Worm (Caenorhabditis elegans) whole organism, young adult: Measurements from ENCODE around the gene fard-1.

Experiments
- B0261.1 ChIP-seq: sonication (generic microtip); optimal IDR thresholded peaks from 2 replicates; lab custom pipeline; 2016; ENCODE audit warnings: mild to moderate bottlenecking, missing genetic modification characterization, moderate library complexity, missing compliant biosample characterization
- B0336.3 ChIP-seq: fragments of 200-800 bp; sonication (Bioruptor generic); IDR thresholded peaks from 2 replicates; pipeline ENCODE4 v1.3.6; 2022; ENCODE audit warnings: missing genetic modification characterization, missing compliant biosample characterization
- D2030.7 ChIP-seq: fragments of 200-800 bp; sonication (Bioruptor generic); IDR thresholded peaks from 2 replicates; pipeline ENCODE4 v1.3.6; 2022; ENCODE audit warnings: missing genetic modification reagents, missing genetic modification characterization, missing compliant biosample characterization
- F22D6.2 ChIP-seq: sonication (generic microtip); optimal IDR thresholded peaks from 2 replicates; lab custom pipeline; 2016; ENCODE audit warnings: mild to moderate bottlenecking, missing genetic modification characterization, missing compliant biosample characterization
- F23B12.7 ChIP-seq: sonication (generic microtip); optimal IDR thresholded peaks from 2 replicates; lab custom pipeline; 2017; ENCODE audit warnings: missing genetic modification characterization, mild to moderate bottlenecking, missing compliant biosample characterization, antibody characterized with exemption, moderate library complexity; ENCODE audit not compliant: insufficient read depth
- F33H1.4 ChIP-seq: fragments of 200-800 bp; sonication (Bioruptor generic); IDR thresholded peaks from 2 replicates; pipeline ENCODE4 v1.3.6; 2022; ENCODE audit warnings: missing genetic modification reagents, missing genetic modification characterization, missing compliant biosample characterization
- F55B11.4 ChIP-seq: sonication (generic microtip); optimal IDR thresholded peaks from 2 replicates; lab custom pipeline; 2016; ENCODE audit warnings: missing compliant biosample characterization, missing genetic modification characterization, borderline replicate concordance; ENCODE audit not compliant: insufficient read depth
- F57A8.1 ChIP-seq: fragments of 200-800 bp; sonication (Bioruptor generic); optimal IDR thresholded peaks from 2 replicates; lab custom pipeline; 2018; ENCODE audit warnings: mild to moderate bottlenecking, missing genetic modification characterization, moderate library complexity, missing compliant biosample characterization
- F57C9.4 ChIP-seq: sonication (generic microtip); optimal IDR thresholded peaks from 2 replicates; lab custom pipeline; 2017; ENCODE audit warnings: mild to moderate bottlenecking, missing genetic modification characterization, missing compliant biosample characterization
- Y53F4B.3 ChIP-seq: fragments of 200-800 bp; sonication (Bioruptor generic); IDR thresholded peaks from 2 replicates; pipeline ENCODE4 v1.3.6; 2022; ENCODE audit warnings: missing genetic modification reagents, missing genetic modification characterization, missing compliant biosample characterization
- akir-1 ChIP-seq: fragments of 200-800 bp; sonication (Bioruptor generic); optimal IDR thresholded peaks from 2 replicates; lab custom pipeline; 2018; ENCODE audit warnings: mild to moderate bottlenecking, missing genetic modification characterization, moderate library complexity, missing compliant biosample characterization
- attf-3 ChIP-seq: fragments of 200-800 bp; sonication (Bioruptor generic); conservative IDR thresholded peaks from 2 replicates; pipeline ENCODE4 v1.3.6; 2022; ENCODE audit warnings: missing genetic modification reagents, missing genetic modification characterization, missing compliant biosample characterization
- attf-5 ChIP-seq: fragments of 200-800 bp; sonication (Bioruptor generic); optimal IDR thresholded peaks from 2 replicates; lab custom pipeline; 2018; ENCODE audit warnings: mild to moderate bottlenecking, missing genetic modification characterization, missing compliant biosample characterization
- attf-6 ChIP-seq: fragments of 200-800 bp; sonication (Bioruptor generic); IDR thresholded peaks from 2 replicates; pipeline ENCODE4 v1.3.6; 2022; ENCODE audit warnings: missing genetic modification reagents, missing genetic modification characterization, missing compliant biosample characterization
- cebp-1 ChIP-seq, 2 experiments: fragments of 200-800 bp in 1 of 2; sonication (Bioruptor generic) in 1 of 2; sonication (generic microtip) in 1 of 2; IDR thresholded peaks in 1 of 2; optimal IDR thresholded peaks in 1 of 2; 2 replicates each; pipeline versions ENCODE4 v1.3.6 to Lab custom; 2017 to 2022; ENCODE audit warnings: missing compliant biosample characterization in 2 of 2, missing genetic modification characterization in 2 of 2, mild to moderate bottlenecking in 1 of 2, missing genetic modification reagents in 1 of 2, moderate library complexity in 1 of 2
- ceh-100 ChIP-seq: fragments of 200-800 bp; sonication (Bioruptor generic); IDR thresholded peaks from 2 replicates; pipeline ENCODE4 v1.3.6; 2022; ENCODE audit warnings: missing genetic modification reagents, missing genetic modification characterization, missing compliant biosample characterization
- ceh-27 ChIP-seq: fragments of 200-800 bp; sonication (Bioruptor generic); optimal IDR thresholded peaks from 2 replicates; lab custom pipeline; 2018; ENCODE audit warnings: mild to moderate bottlenecking, missing genetic modification characterization, moderate library complexity, missing compliant biosample characterization
- ceh-58 ChIP-seq: fragments of 200-800 bp; sonication (Bioruptor generic); IDR thresholded peaks from 2 replicates; pipeline ENCODE4 v1.3.6; 2022; ENCODE audit warnings: missing genetic modification characterization, missing compliant biosample characterization
- ceh-91 ChIP-seq: fragments of 200-800 bp; sonication (Bioruptor generic); IDR thresholded peaks from 2 replicates; pipeline ENCODE4 v1.3.6; 2022; ENCODE audit warnings: missing genetic modification reagents, missing genetic modification characterization, missing compliant biosample characterization
- chd-7 ChIP-seq: sonication (generic microtip); optimal IDR thresholded peaks from 2 replicates; lab custom pipeline; 2016; ENCODE audit warnings: mild to moderate bottlenecking, missing genetic modification characterization, moderate library complexity, missing compliant biosample characterization
- efl-1 ChIP-seq: fragments of 150-350 bp; optimal IDR thresholded peaks from 2 replicates; lab custom pipeline; 2014; ENCODE audit warnings: missing biosample characterization, missing genetic modification reagents, missing genetic modification characterization
- egl-44 ChIP-seq: fragments of 200-800 bp; sonication (Bioruptor generic); IDR thresholded peaks from 2 replicates; pipeline ENCODE4 v1.3.6; 2022; ENCODE audit warnings: missing genetic modification reagents, missing genetic modification characterization, missing compliant biosample characterization
- egrh-3 ChIP-seq: fragments of 200-800 bp; sonication (Bioruptor generic); IDR thresholded peaks from 2 replicates; pipeline ENCODE4 v1.3.6; 2022; ENCODE audit warnings: missing genetic modification reagents, missing genetic modification characterization, missing compliant biosample characterization
- hlh-26 ChIP-seq: fragments of 200-800 bp; sonication (Bioruptor generic); conservative IDR thresholded peaks from 2 replicates; pipeline ENCODE4 v1.3.6; 2022; ENCODE audit warnings: missing genetic modification reagents, missing genetic modification characterization, missing compliant biosample characterization
- hrde-1 ChIP-seq: sonication (generic microtip); optimal IDR thresholded peaks from 2 replicates; lab custom pipeline; 2016; ENCODE audit warnings: missing genetic modification characterization, mild to moderate bottlenecking, missing compliant biosample characterization, moderate library complexity, missing genotype, missing genetic modification reagents, borderline replicate concordance
- hsf-1 ChIP-seq: fragments of 200-800 bp; sonication (Bioruptor generic); IDR thresholded peaks from 2 replicates; pipeline ENCODE4 v1.3.6; 2022; ENCODE audit warnings: missing genetic modification reagents, missing genetic modification characterization, missing compliant biosample characterization
- lag-1 ChIP-seq: fragments of 200-800 bp; sonication (Bioruptor generic); IDR thresholded peaks from 2 replicates; pipeline ENCODE4 v1.3.6; 2022; ENCODE audit warnings: missing genetic modification reagents, missing genetic modification characterization, missing compliant biosample characterization
- let-607 ChIP-seq, 2 experiments: fragments of 200-800 bp in 1 of 2; sonication (Bioruptor generic) in 1 of 2; sonication (generic microtip) in 1 of 2; optimal IDR thresholded peaks; 2 replicates each; lab custom pipeline; 2016 to 2018; ENCODE audit warnings: mild to moderate bottlenecking in 2 of 2, missing compliant biosample characterization in 2 of 2, missing genetic modification characterization in 2 of 2, moderate library complexity in 2 of 2, missing genotype in 1 of 2
- lin-40 ChIP-seq: sonication (generic microtip); optimal IDR thresholded peaks from 2 replicates; lab custom pipeline; 2016; ENCODE audit warnings: missing genetic modification characterization, mild to moderate bottlenecking, missing compliant biosample characterization, missing genotype, missing genetic modification reagents
- lsy-27 ChIP-seq: sonication (generic microtip); optimal IDR thresholded peaks from 2 replicates; lab custom pipeline; 2017; ENCODE audit warnings: missing genetic modification characterization, mild to moderate bottlenecking, missing compliant biosample characterization, antibody characterized with exemption, missing genotype, borderline replicate concordance; ENCODE audit not compliant: insufficient read depth
- madf-10 ChIP-seq: sonication (generic microtip); optimal IDR thresholded peaks from 2 replicates; lab custom pipeline; 2016; ENCODE audit warnings: mild to moderate bottlenecking, missing genetic modification characterization, missing compliant biosample characterization
- madf-6 ChIP-seq: fragments of 200-800 bp; sonication (Bioruptor generic); IDR thresholded peaks from 2 replicates; pipeline ENCODE4 v1.3.6; 2022; ENCODE audit warnings: missing genetic modification reagents, missing genetic modification characterization, missing compliant biosample characterization
- mel-28 ChIP-seq: sonication (generic microtip); optimal IDR thresholded peaks from 2 replicates; lab custom pipeline; 2016; ENCODE audit warnings: borderline replicate concordance, mild to moderate bottlenecking, missing genetic modification characterization, missing compliant biosample characterization
- nhr-179 ChIP-seq: sonication (generic microtip); optimal IDR thresholded peaks from 2 replicates; lab custom pipeline; 2016; ENCODE audit warnings: mild to moderate bottlenecking, missing genetic modification characterization, missing compliant biosample characterization
- nhr-90 ChIP-seq: sonication (generic microtip); optimal IDR thresholded peaks from 2 replicates; lab custom pipeline; 2016; ENCODE audit warnings: missing genotype, mild to moderate bottlenecking, missing genetic modification characterization, missing compliant biosample characterization
- repo-1 ChIP-seq: sonication (generic microtip); optimal IDR thresholded peaks from 2 replicates; lab custom pipeline; 2017; ENCODE audit warnings: mild to moderate bottlenecking, missing genetic modification characterization, missing compliant biosample characterization
- rpc-1 ChIP-seq, 2 experiments: fragments of 150-350 bp in 1 of 2; sonication (generic microtip) in 1 of 2; optimal IDR thresholded peaks; 2 replicates each; lab custom pipeline; 2014 to 2018; ENCODE audit warnings: missing biosample characterization in 1 of 2, missing genetic modification characterization in 1 of 2, missing genetic modification reagents in 1 of 2, missing genotype in 1 of 2
- snpc-1.3 ChIP-seq: sonication (generic microtip); optimal IDR thresholded peaks from 2 replicates; lab custom pipeline; 2017; ENCODE audit warnings: missing genetic modification characterization, mild to moderate bottlenecking, missing compliant biosample characterization, antibody characterized with exemption, moderate library complexity, missing genotype, missing genetic modification reagents; ENCODE audit not compliant: insufficient read depth
- snpc-3.4 ChIP-seq: sonication (generic microtip); optimal IDR thresholded peaks from 2 replicates; lab custom pipeline; 2017; ENCODE audit warnings: missing genetic modification characterization, mild to moderate bottlenecking, missing compliant biosample characterization, antibody characterized with exemption, moderate library complexity, missing genotype, missing genetic modification reagents
- somi-1 ChIP-seq: fragments of 200-800 bp; sonication (Bioruptor generic); optimal IDR thresholded peaks from 2 replicates; lab custom pipeline; 2018; ENCODE audit warnings: mild to moderate bottlenecking, missing genetic modification characterization, missing compliant biosample characterization
- tbp1 ChIP-seq: fragments of 200-800 bp; sonication (Bioruptor generic); optimal IDR thresholded peaks from 2 replicates; lab custom pipeline; 2018; ENCODE audit warnings: mild to moderate bottlenecking, missing genetic modification characterization, missing compliant biosample characterization
- xnd-1 ChIP-seq: sonication (generic microtip); optimal IDR thresholded peaks from 2 replicates; lab custom pipeline; 2016; ENCODE audit warnings: missing genotype, missing genetic modification reagents, missing genetic modification characterization, missing compliant biosample characterization
- zim-3 ChIP-seq: sonication (generic microtip); optimal IDR thresholded peaks from 2 replicates; lab custom pipeline; 2017; ENCODE audit warnings: mild to moderate bottlenecking, missing genetic modification characterization, moderate library complexity, missing compliant biosample characterization
- ztf-22 ChIP-seq: fragments of 200-800 bp; sonication (Bioruptor generic); optimal IDR thresholded peaks from 2 replicates; lab custom pipeline; 2018; ENCODE audit warnings: mild to moderate bottlenecking, missing genetic modification characterization, moderate library complexity, missing compliant biosample characterization
- ztf-26 ChIP-seq: sonication (generic microtip); optimal IDR thresholded peaks from 2 replicates; lab custom pipeline; 2017; ENCODE audit warnings: missing genetic modification characterization, missing compliant biosample characterization

The fard-1 gene

ce11 chrX:2972272-2973042 is 39.3 kb downstream of the fard-1 start (continued):
- TF ChIP-seq F57C9.4 (tag; lab: Kevin White, UChicago) (no peak), madf-6 (GFP tag; lab: Robert Waterston, UW) (no peak), snpc-1.3 (tag; lab: Kevin White, UChicago) (no peak), F55B11.4 (no peak), zim-3 (tag; lab: Kevin White, UChicago) (no peak), mel-28 (tag; lab: Kevin White, UChicago) (no peak), ztf-26 (peak; percentile 40), F33H1.4 (no peak), lin-40 (tag; lab: Kevin White, UChicago) (peak; percentile 32), hrde-1 (tag; lab: Kevin White, UChicago) (no peak), hsf-1 (GFP tag; lab: Robert Waterston, UW) (no peak), attf-5 (GFP tag; lab: Kevin White, UChicago) (no peak), let-607 (tag; optimal IDR thresholded peaks at IDR 0.05; lab: Kevin White, UChicago) (no peak), snpc-3.4 (tag; lab: Kevin White, UChicago) (no peak), F22D6.2 (tag; lab: Kevin White, UChicago) (peak; percentile 34), efl-1 (GFP tag; lab: Kevin White, UChicago) (no peak), akir-1 (GFP tag; lab: Kevin White, UChicago) (no peak), ceh-100 (GFP tag; lab: Robert Waterston, UW) (no peak), B0261.1 (no peak), Y53F4B.3 (no peak), attf-6 (GFP tag; lab: Robert Waterston, UW) (no peak), nhr-179 (tag; lab: Kevin White, UChicago) (no peak), tbp1 (no peak), rpc-1 (optimal IDR thresholded peaks at IDR 0.05; lab: Kevin White, UChicago) (no peak), rpc-1 (tag; optimal IDR thresholded peaks at IDR 0.05; lab: Kevin White, UChicago) (no peak), attf-3 (GFP tag; lab: Robert Waterston, UW) (no peak), D2030.7 (GFP tag; lab: Robert Waterston, UW) (no peak), ceh-27 (peak; percentile 12), F23B12.7 (peak; percentile 3), egrh-3 (GFP tag; lab: Robert Waterston, UW) (no peak), ceh-91 (GFP tag; lab: Robert Waterston, UW) (no peak), xnd-1 (no peak), egl-44 (GFP tag; lab: Robert Waterston, UW) (no peak), B0336.3 (GFP tag; lab: Robert Waterston, UW) (no peak), madf-10 (tag; lab: Kevin White, UChicago) (peak; percentile 4), chd-7 (tag; lab: Kevin White, UChicago) (no peak), lag-1 (GFP tag; lab: Robert Waterston, UW) (no peak), F57A8.1 (GFP tag; lab: Kevin White, UChicago) (no peak), somi-1 (GFP tag; lab: Kevin White, UChicago) (no peak), repo-1 (tag; lab: Kevin White, UChicago) (no peak), hlh-26 (GFP tag; lab: Robert Waterston, UW) (no peak), lsy-27 (tag; lab: Kevin White, UChicago) (no peak), ztf-22 (GFP tag; lab: Kevin White, UChicago) (no peak), cebp-1 (GFP tag; IDR thresholded peaks at IDR 0.05; lab: Robert Waterston, UW) (no peak), cebp-1 (tag; optimal IDR thresholded peaks at IDR 0.05; lab: Kevin White, UChicago) (peak; percentile 53), ceh-58 (GFP tag; lab: Robert Waterston, UW) (no peak), nhr-90 (tag; lab: Kevin White, UChicago) (no peak)
